Worm (Caenorhabditis elegans) whole organism, L4 larva: ENCODE results near the gene glr-2.
A peak's percentile ranks its signal among the peaks of the same experiment; 100 is the strongest.

Experiments used
- F10B5.3 ChIP-seq: sonication (generic microtip); optimal IDR thresholded peaks from 2 replicates; lab custom pipeline; 2016; ENCODE audit warnings: mild to moderate bottlenecking, missing genetic modification characterization, missing compliant biosample characterization
- F49E8.2 ChIP-seq: sonication (generic microtip); optimal IDR thresholded peaks from 2 replicates; lab custom pipeline; 2016; ENCODE audit warnings: missing compliant biosample characterization, mild to moderate bottlenecking, missing genetic modification characterization, borderline replicate concordance
- T26A8.4 ChIP-seq: fragments of 200-800 bp; sonication (Bioruptor generic); IDR thresholded peaks from 2 replicates; pipeline ENCODE4 v1.3.6; 2022; ENCODE audit warnings: missing genetic modification characterization, missing compliant biosample characterization
- Y105C5A.15 ChIP-seq: fragments of 200-800 bp; sonication (Bioruptor generic); IDR thresholded peaks from 2 replicates; pipeline ENCODE4 v1.3.6; 2022; ENCODE audit warnings: missing genetic modification characterization, missing compliant biosample characterization
- Y5F2A.4 ChIP-seq: fragments of 200-800 bp; sonication (Bioruptor generic); optimal IDR thresholded peaks from 2 replicates; lab custom pipeline; 2018; ENCODE audit warnings: mild to moderate bottlenecking, missing genetic modification characterization, missing compliant biosample characterization
- Y75B8A.6 ChIP-seq: fragments of 200-800 bp; sonication (Bioruptor generic); IDR thresholded peaks from 2 replicates; pipeline ENCODE4 v1.3.6; 2022; ENCODE audit warnings: missing genetic modification reagents, missing genetic modification characterization, missing compliant biosample characterization
- ama-1 ChIP-seq: fragments of 150-350 bp; optimal IDR thresholded peaks from 2 replicates; lab custom pipeline; 2014; ENCODE audit warnings: inconsistent platforms, mixed read lengths
- arid-1 ChIP-seq: fragments of 200-800 bp; sonication (Bioruptor generic); conservative IDR thresholded peaks from 2 replicates; pipeline ENCODE4 v1.3.6; 2022; ENCODE audit warnings: missing genetic modification reagents, missing genetic modification characterization, missing compliant biosample characterization
- ceh-28 ChIP-seq: fragments of 150-350 bp; optimal IDR thresholded peaks from 2 replicates; lab custom pipeline; 2014; ENCODE audit warnings: missing biosample characterization, missing genetic modification reagents, missing genetic modification characterization
- ceh-32 ChIP-seq: sonication (generic microtip); optimal IDR thresholded peaks from 2 replicates; lab custom pipeline; 2016; ENCODE audit warnings: mild to moderate bottlenecking, missing genetic modification characterization, missing compliant biosample characterization; ENCODE audit not compliant: poor library complexity
- ceh-44 ChIP-seq: fragments of 200-800 bp; sonication (Bioruptor generic); IDR thresholded peaks from 2 replicates; pipeline ENCODE4 v1.3.6; 2022; ENCODE audit warnings: missing genetic modification reagents, missing genetic modification characterization, missing compliant biosample characterization
- ceh-82 ChIP-seq: sonication (generic microtip); optimal IDR thresholded peaks from 2 replicates; lab custom pipeline; 2017; ENCODE audit warnings: missing biosample characterization, missing genetic modification characterization
- dmd-6 ChIP-seq: fragments of 200-800 bp; sonication (Bioruptor generic); IDR thresholded peaks from 2 replicates; pipeline ENCODE4 v1.3.6; 2022; ENCODE audit warnings: missing genetic modification reagents, missing genetic modification characterization, missing compliant biosample characterization
- dmd-9 ChIP-seq: fragments of 200-800 bp; sonication (Bioruptor generic); IDR thresholded peaks from 2 replicates; pipeline ENCODE4 v1.3.6; 2022; ENCODE audit warnings: missing genetic modification reagents, missing genetic modification characterization, missing compliant biosample characterization
- dpl-1 ChIP-seq: fragments of 150-350 bp; optimal IDR thresholded peaks from 2 replicates; lab custom pipeline; 2014; ENCODE audit warnings: missing biosample characterization, missing genetic modification reagents, missing genetic modification characterization
- duxl-1 ChIP-seq: sonication (generic microtip); optimal IDR thresholded peaks from 2 replicates; lab custom pipeline; 2016; ENCODE audit warnings: mild to moderate bottlenecking, missing genetic modification characterization, moderate library complexity, missing compliant biosample characterization; ENCODE audit not compliant: poor library complexity
- fkh-10 ChIP-seq: fragments of 150-350 bp; optimal IDR thresholded peaks from 2 replicates; lab custom pipeline; 2014; ENCODE audit warnings: missing biosample characterization, missing genetic modification reagents, missing genetic modification characterization
- fos-1 ChIP-seq: fragments of 150-350 bp; optimal IDR thresholded peaks from 2 replicates; lab custom pipeline; 2014; ENCODE audit warnings: missing biosample characterization, missing genetic modification characterization
- gei-8 ChIP-seq: fragments of 200-800 bp; sonication (Bioruptor generic); optimal IDR thresholded peaks from 2 replicates; lab custom pipeline; 2018; ENCODE audit warnings: mild to moderate bottlenecking, missing genetic modification characterization, missing compliant biosample characterization
- hlh-11 ChIP-seq: fragments of 200-800 bp; sonication (Bioruptor generic); optimal IDR thresholded peaks from 2 replicates; lab custom pipeline; 2018; ENCODE audit warnings: mild to moderate bottlenecking, missing genetic modification characterization, missing compliant biosample characterization
- hlh-30 ChIP-seq: sonication (generic microtip); optimal IDR thresholded peaks from 2 replicates; lab custom pipeline; 2017; ENCODE audit warnings: antibody characterized with exemption, mild to moderate bottlenecking, missing genetic modification characterization, missing compliant biosample characterization; ENCODE audit not compliant: insufficient read depth
- lin-1 ChIP-seq: fragments of 200-800 bp; sonication (Bioruptor generic); IDR thresholded peaks from 2 replicates; pipeline ENCODE4 v1.3.6; 2022; ENCODE audit warnings: missing genetic modification reagents, missing genetic modification characterization, missing compliant biosample characterization
- lin-29 ChIP-seq: fragments of 200-800 bp; sonication (Bioruptor generic); IDR thresholded peaks from 2 replicates; pipeline ENCODE4 v1.3.6; 2022; ENCODE audit warnings: missing genetic modification reagents, missing genetic modification characterization, missing compliant biosample characterization
- lin-39 ChIP-seq: fragments of 150-350 bp; optimal IDR thresholded peaks from 2 replicates; lab custom pipeline; 2014; ENCODE audit warnings: missing biosample characterization, missing genetic modification reagents, missing genetic modification characterization
- madf-5 ChIP-seq, 2 experiments: fragments of 200-800 bp; sonication (Bioruptor generic); IDR thresholded peaks; 2 replicates each; pipeline ENCODE4 v1.3.6; 2022; ENCODE audit warnings: missing compliant biosample characterization in 2 of 2, missing genetic modification characterization in 2 of 2
- mep-1 ChIP-seq: fragments of 150-350 bp; sonication (generic microtip); optimal IDR thresholded peaks from 3 replicates; lab custom pipeline; 2014; ENCODE audit warnings: missing biosample characterization, missing genetic modification characterization
- mes-2 ChIP-seq: sonication (generic microtip); optimal IDR thresholded peaks from 2 replicates; lab custom pipeline; 2016; ENCODE audit warnings: missing genotype, mild to moderate bottlenecking, missing genetic modification characterization, missing compliant biosample characterization; ENCODE audit not compliant: poor library complexity, severe bottlenecking
- mxl-3 ChIP-seq: fragments of 200-800 bp; sonication (Bioruptor generic); optimal IDR thresholded peaks from 2 replicates; lab custom pipeline; 2018; ENCODE audit warnings: mild to moderate bottlenecking, missing genetic modification characterization, missing compliant biosample characterization
- nhr-10 ChIP-seq: fragments of 150-350 bp; optimal IDR thresholded peaks from 2 replicates; lab custom pipeline; 2014; ENCODE audit warnings: missing biosample characterization, missing genetic modification characterization
- nhr-11 ChIP-seq: fragments of 150-350 bp; optimal IDR thresholded peaks from 2 replicates; lab custom pipeline; 2014; ENCODE audit warnings: missing biosample characterization, missing genetic modification characterization
- nhr-25 ChIP-seq: sonication (generic microtip); optimal IDR thresholded peaks from 2 replicates; lab custom pipeline; 2017; ENCODE audit warnings: missing genetic modification characterization, mild to moderate bottlenecking, missing compliant biosample characterization, antibody characterized with exemption, moderate library complexity, borderline replicate concordance; ENCODE audit not compliant: insufficient read depth
- nhr-48 ChIP-seq: sonication (generic microtip); optimal IDR thresholded peaks from 2 replicates; lab custom pipeline; 2016; ENCODE audit warnings: mild to moderate bottlenecking, missing genetic modification characterization, missing compliant biosample characterization
- nhr-6 ChIP-seq: fragments of 150-350 bp; optimal IDR thresholded peaks from 2 replicates; lab custom pipeline; 2014; ENCODE audit warnings: missing biosample characterization, missing genetic modification characterization
- nhr-76 ChIP-seq: fragments of 150-350 bp; optimal IDR thresholded peaks from 2 replicates; lab custom pipeline; 2014; ENCODE audit warnings: missing biosample characterization, missing genetic modification characterization
- nhr-77 ChIP-seq: fragments of 150-350 bp; optimal IDR thresholded peaks from 2 replicates; lab custom pipeline; 2014; ENCODE audit warnings: missing biosample characterization, missing genetic modification characterization
- pha-4 ChIP-seq, 2 experiments: fragments of 150-350 bp in 1 of 2; fragments of 200-800 bp in 1 of 2; sonication (Bioruptor generic) in 1 of 2; IDR thresholded peaks in 1 of 2; optimal IDR thresholded peaks in 1 of 2; 2 replicates each; pipeline versions ENCODE4 v1.3.6 to Lab custom; 2014 to 2022; ENCODE audit warnings: missing genetic modification characterization in 2 of 2, missing genetic modification reagents in 2 of 2, missing biosample characterization in 1 of 2, missing compliant biosample characterization in 1 of 2
- php-3 ChIP-seq: fragments of 200-800 bp; sonication (Bioruptor generic); IDR thresholded peaks from 2 replicates; pipeline ENCODE4 v1.3.6; 2022; ENCODE audit warnings: missing genetic modification reagents, missing genetic modification characterization, missing compliant biosample characterization
- rbr-2 ChIP-seq: sonication (generic microtip); optimal IDR thresholded peaks from 2 replicates; lab custom pipeline; 2016; ENCODE audit warnings: missing genotype, missing genetic modification characterization, missing compliant biosample characterization
- set-16 ChIP-seq: fragments of 200-800 bp; sonication (Bioruptor generic); IDR thresholded peaks from 2 replicates; pipeline ENCODE4 v1.3.6; 2022; ENCODE audit warnings: missing genetic modification reagents, missing genetic modification characterization, missing compliant biosample characterization
- snpc-1.2 ChIP-seq: fragments of 200-800 bp; sonication (Bioruptor generic); IDR thresholded peaks from 2 replicates; pipeline ENCODE4 v1.3.6; 2022; ENCODE audit warnings: missing genetic modification reagents, missing genetic modification characterization, missing compliant biosample characterization
- snpc-4 ChIP-seq: fragments of 150-350 bp; optimal IDR thresholded peaks from 2 replicates; lab custom pipeline; 2014; ENCODE audit warnings: missing biosample characterization, missing genetic modification characterization
- spr-3 ChIP-seq: fragments of 200-800 bp; sonication (Bioruptor generic); optimal IDR thresholded peaks from 2 replicates; lab custom pipeline; 2018; ENCODE audit warnings: mild to moderate bottlenecking, missing genetic modification characterization, missing compliant biosample characterization
- tra-1 ChIP-seq: fragments of 200-800 bp; sonication (Bioruptor generic); IDR thresholded peaks from 2 replicates; pipeline ENCODE4 v1.3.6; 2022; ENCODE audit warnings: missing genetic modification reagents, missing genetic modification characterization, missing compliant biosample characterization
- unc-130 ChIP-seq: sonication (generic microtip); optimal IDR thresholded peaks from 2 replicates; lab custom pipeline; 2016; ENCODE audit warnings: missing genetic modification reagents, missing genetic modification characterization, missing compliant biosample characterization
- unc-39 ChIP-seq: sonication (generic microtip); optimal IDR thresholded peaks from 2 replicates; lab custom pipeline; 2017; ENCODE audit warnings: missing biosample characterization, missing genetic modification characterization
- vab-7 ChIP-seq: fragments of 200-800 bp; sonication (Bioruptor generic); IDR thresholded peaks from 2 replicates; pipeline ENCODE4 v1.3.6; 2022; ENCODE audit warnings: missing genetic modification reagents, missing genetic modification characterization, missing compliant biosample characterization
- zfp-2 ChIP-seq: sonication (generic microtip); optimal IDR thresholded peaks from 2 replicates; lab custom pipeline; 2016; ENCODE audit warnings: mild to moderate bottlenecking, missing genetic modification characterization, missing compliant biosample characterization
- zfp-3 ChIP-seq: fragments of 200-800 bp; sonication (Bioruptor generic); conservative IDR thresholded peaks from 2 replicates; pipeline ENCODE4 v1.3.6; 2022; ENCODE audit warnings: missing genetic modification reagents, missing genetic modification characterization, missing compliant biosample characterization
- zip-2 ChIP-seq: fragments of 150-350 bp; optimal IDR thresholded peaks from 2 replicates; lab custom pipeline; 2014; ENCODE audit warnings: missing biosample characterization, missing genetic modification characterization
- ztf-11 ChIP-seq: fragments of 150-350 bp; optimal IDR thresholded peaks from 2 replicates; lab custom pipeline; 2014; ENCODE audit warnings: missing biosample characterization, missing genetic modification characterization
- ztf-7 ChIP-seq: fragments of 150-350 bp; optimal IDR thresholded peaks from 2 replicates; lab custom pipeline; 2014; ENCODE audit warnings: missing biosample characterization, missing genetic modification characterization

The glr-2 gene

DNA sequence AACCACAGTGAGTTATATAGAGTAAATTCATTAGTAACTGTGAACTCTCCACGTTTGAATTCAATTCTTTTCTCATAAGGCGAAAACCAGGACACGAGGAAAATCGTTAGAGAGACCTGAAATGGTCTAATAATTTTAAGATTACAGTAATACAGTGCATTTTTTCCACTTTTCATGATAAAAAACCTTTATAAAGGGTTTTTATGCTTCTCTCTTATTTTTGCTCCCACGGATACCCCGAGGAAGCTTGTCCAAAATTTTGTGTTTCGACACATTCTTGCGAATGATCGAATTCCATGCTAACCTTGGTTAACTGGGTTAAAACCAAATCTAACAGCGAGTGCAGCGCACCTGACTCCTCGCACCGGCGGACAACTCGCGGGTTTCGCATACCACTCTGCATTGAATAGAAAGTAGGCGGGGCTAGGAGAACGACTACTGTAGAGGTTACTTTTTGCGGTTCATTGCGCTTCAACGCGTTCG lies 4.5 kb downstream of the glr-2 start (continued):
- TF ChIP-seq mes-2 (tag; lab: Kevin White, UChicago) (peak; percentile 71), arid-1 (GFP tag; lab: Robert Waterston, UW) (peak; percentile 53), nhr-6 (tag; lab: Kevin White, UChicago) (no peak), duxl-1 (tag; lab: Kevin White, UChicago) (peak; percentile 23), lin-1 (GFP tag; lab: Robert Waterston, UW) (no peak), T26A8.4 (GFP tag; lab: Robert Waterston, UW) (peak; percentile 88), snpc-4 (tag; lab: Kevin White, UChicago) (peak; percentile 82), hlh-30 (tag; lab: Kevin White, UChicago) (peak; percentile 32), nhr-25 (tag; lab: Kevin White, UChicago) (no peak), gei-8 (no peak), ztf-7 (tag; lab: Kevin White, UChicago) (no peak), zfp-3 (GFP tag; lab: Robert Waterston, UW) (no peak), Y5F2A.4 (GFP tag; lab: Kevin White, UChicago) (no peak), nhr-48 (no peak), fos-1 (tag; lab: Kevin White, UChicago) (no peak), tra-1 (no peak), nhr-76 (tag; lab: Kevin White, UChicago) (no peak), ceh-32 (tag; lab: Kevin White, UChicago) (no peak), Y105C5A.15 (GFP tag; lab: Robert Waterston, UW) (no peak), dpl-1 (GFP tag; lab: Kevin White, UChicago) (peak; percentile 12), zip-2 (tag; lab: Kevin White, UChicago) (no peak), spr-3 (GFP tag; lab: Kevin White, UChicago) (no peak), nhr-11 (tag; lab: Kevin White, UChicago) (no peak), madf-5 (GFP tag; IDR thresholded peaks at IDR 0.05; lab: Robert Waterston, UW) (no peak), ceh-82 (tag; lab: Kevin White, UChicago) (no peak), zfp-2 (tag; lab: Kevin White, UChicago) (no peak), nhr-10 (no peak), ceh-28 (tag; lab: Kevin White, UChicago) (no peak), lin-39 (tag; lab: Kevin White, UChicago) (no peak), hlh-11 (tag; lab: Kevin White, UChicago) (peak; percentile 33), php-3 (GFP tag; lab: Robert Waterston, UW) (no peak), F49E8.2 (peak; percentile 66), rbr-2 (tag; lab: Kevin White, UChicago) (no peak), vab-7 (GFP tag; lab: Robert Waterston, UW) (no peak), mep-1 (tag; lab: Kevin White, UChicago) (no peak), nhr-77 (tag; lab: Kevin White, UChicago) (no peak), pha-4 (GFP tag; IDR thresholded peaks at IDR 0.05; lab: Robert Waterston, UW) (no peak), pha-4 (tag; optimal IDR thresholded peaks at IDR 0.05; lab: Kevin White, UChicago) (no peak), lin-29 (GFP tag; lab: Robert Waterston, UW) (no peak), F10B5.3 (peak; percentile 24), dmd-6 (GFP tag; lab: Robert Waterston, UW) (no peak), dmd-9 (GFP tag; lab: Robert Waterston, UW) (no peak), Y75B8A.6 (no peak), ama-1 (lab: Kevin White, UChicago) (peak; percentile 69), unc-39 (tag; lab: Kevin White, UChicago) (no peak), set-16 (no peak), snpc-1.2 (GFP tag; lab: Robert Waterston, UW) (peak; percentile 50; the same call in 1 of the 2 replicates), fkh-10 (GFP tag; lab: Kevin White, UChicago) (no peak), mxl-3 (no peak), ztf-11 (tag; lab: Kevin White, UChicago) (no peak), ceh-44 (GFP tag; lab: Robert Waterston, UW) (no peak), unc-130 (GFP tag; lab: Kevin White, UChicago) (peak; percentile 35)
